Worm (Caenorhabditis elegans) whole organism, late embryonic: ENCODE results near the gene E02C12.9.

Source experiments
- C38D4.7 ChIP-seq: fragments of 200-800 bp; sonication (Bioruptor generic); optimal IDR thresholded peaks from 2 replicates; lab custom pipeline; 2018; ENCODE audit warnings: mild to moderate bottlenecking, missing genetic modification characterization, moderate library complexity, missing compliant biosample characterization
- F13H6.1 ChIP-seq: sonication (generic microtip); optimal IDR thresholded peaks from 2 replicates; lab custom pipeline; 2016; ENCODE audit warnings: missing genetic modification characterization, missing compliant biosample characterization
- K09A11.1 ChIP-seq: sonication (generic microtip); optimal IDR thresholded peaks from 2 replicates; lab custom pipeline; 2017; ENCODE audit warnings: antibody characterized with exemption, mild to moderate bottlenecking, missing genetic modification characterization, missing compliant biosample characterization; ENCODE audit not compliant: insufficient read depth
- ahr-1 ChIP-seq: sonication (generic microtip); optimal IDR thresholded peaks from 2 replicates; lab custom pipeline; 2016; ENCODE audit warnings: missing genetic modification characterization, missing compliant biosample characterization
- ceh-14 ChIP-seq: sonication (generic microtip); optimal IDR thresholded peaks from 2 replicates; lab custom pipeline; 2016; ENCODE audit warnings: missing genotype, missing genetic modification characterization, missing compliant biosample characterization
- ceh-18 ChIP-seq: sonication (generic microtip); optimal IDR thresholded peaks from 2 replicates; lab custom pipeline; 2016; ENCODE audit warnings: missing genetic modification characterization, missing compliant biosample characterization
- ceh-19 ChIP-seq: fragments of 200-800 bp; sonication (Bioruptor generic); optimal IDR thresholded peaks from 2 replicates; lab custom pipeline; 2018; ENCODE audit warnings: mild to moderate bottlenecking, missing genetic modification characterization, missing compliant biosample characterization
- ceh-2 ChIP-seq: sonication (generic microtip); optimal IDR thresholded peaks from 2 replicates; lab custom pipeline; 2016; ENCODE audit warnings: missing genotype, missing genetic modification characterization, missing compliant biosample characterization
- ceh-22 ChIP-seq: sonication (generic microtip); optimal IDR thresholded peaks from 2 replicates; lab custom pipeline; 2017; ENCODE audit warnings: missing biosample characterization, missing genetic modification characterization
- ceh-30 ChIP-seq: fragments of 150-350 bp; optimal IDR thresholded peaks from 2 replicates; lab custom pipeline; 2014; ENCODE audit warnings: missing biosample characterization, missing genetic modification characterization
- ceh-6 ChIP-seq: fragments of 200-800 bp; sonication (Bioruptor generic); optimal IDR thresholded peaks from 2 replicates; lab custom pipeline; 2018; ENCODE audit warnings: mild to moderate bottlenecking, missing genetic modification characterization, missing compliant biosample characterization
- che-1 ChIP-seq: sonication (generic microtip); optimal IDR thresholded peaks from 2 replicates; lab custom pipeline; 2016; ENCODE audit warnings: mild to moderate bottlenecking, missing genetic modification characterization, missing compliant biosample characterization
- dmd-4 ChIP-seq: sonication (generic microtip); optimal IDR thresholded peaks from 2 replicates; lab custom pipeline; 2016; ENCODE audit warnings: borderline replicate concordance, missing genetic modification characterization, missing compliant biosample characterization
- dve-1 ChIP-seq: sonication (generic microtip); optimal IDR thresholded peaks from 2 replicates; lab custom pipeline; 2017; ENCODE audit warnings: antibody characterized with exemption, mild to moderate bottlenecking, missing genetic modification characterization, missing compliant biosample characterization
- elt-4 ChIP-seq: sonication (generic microtip); optimal IDR thresholded peaks from 2 replicates; lab custom pipeline; 2016; ENCODE audit warnings: missing genetic modification characterization, missing compliant biosample characterization
- ets-4 ChIP-seq: sonication (generic microtip); optimal IDR thresholded peaks from 2 replicates; lab custom pipeline; 2016; ENCODE audit warnings: missing genetic modification characterization, missing compliant biosample characterization
- fkh-6 ChIP-seq: sonication (generic microtip); optimal IDR thresholded peaks from 2 replicates; lab custom pipeline; 2016; ENCODE audit warnings: missing genetic modification characterization, missing compliant biosample characterization
- gmeb-2 ChIP-seq: sonication (generic microtip); optimal IDR thresholded peaks from 2 replicates; lab custom pipeline; 2016; ENCODE audit warnings: missing genetic modification characterization, inconsistent platforms, missing compliant biosample characterization
- hlh-30 ChIP-seq: sonication (generic microtip); optimal IDR thresholded peaks from 2 replicates; lab custom pipeline; 2017; ENCODE audit warnings: antibody characterized with exemption, missing genetic modification characterization, missing compliant biosample characterization; ENCODE audit not compliant: insufficient read depth
- hlh-6 ChIP-seq: sonication (generic microtip); optimal IDR thresholded peaks from 2 replicates; lab custom pipeline; 2016; ENCODE audit warnings: missing genotype, missing genetic modification characterization, missing compliant biosample characterization
- lin-11 ChIP-seq: fragments of 200-800 bp; sonication (Bioruptor generic); optimal IDR thresholded peaks from 2 replicates; lab custom pipeline; 2018; ENCODE audit warnings: mild to moderate bottlenecking, missing genetic modification characterization, missing compliant biosample characterization
- madf-2 ChIP-seq: sonication (generic microtip); optimal IDR thresholded peaks from 2 replicates; lab custom pipeline; 2017; ENCODE audit warnings: missing genetic modification characterization, missing compliant biosample characterization
- mec-3 ChIP-seq: sonication (generic microtip); optimal IDR thresholded peaks from 2 replicates; lab custom pipeline; 2016; ENCODE audit warnings: borderline replicate concordance, missing genetic modification characterization, missing compliant biosample characterization
- nhr-232 ChIP-seq: sonication (generic microtip); optimal IDR thresholded peaks from 2 replicates; lab custom pipeline; 2016; ENCODE audit warnings: missing genetic modification characterization, missing compliant biosample characterization
- npax-4 ChIP-seq: sonication (generic microtip); optimal IDR thresholded peaks from 2 replicates; lab custom pipeline; 2016; ENCODE audit warnings: missing genetic modification characterization, missing compliant biosample characterization
- odd-2 ChIP-seq: sonication (generic microtip); optimal IDR thresholded peaks from 2 replicates; lab custom pipeline; 2017; ENCODE audit warnings: antibody characterized with exemption, mild to moderate bottlenecking, missing genetic modification characterization, missing compliant biosample characterization
- pat-9 ChIP-seq: fragments of 200-800 bp; sonication (Bioruptor generic); optimal IDR thresholded peaks from 2 replicates; lab custom pipeline; 2018; ENCODE audit warnings: mild to moderate bottlenecking, missing genetic modification characterization, moderate library complexity, missing compliant biosample characterization
- pros-1 ChIP-seq: fragments of 150-350 bp; optimal IDR thresholded peaks from 2 replicates; lab custom pipeline; 2014; ENCODE audit warnings: missing biosample characterization, missing genetic modification reagents, missing genetic modification characterization
- ref-2 ChIP-seq: sonication (generic microtip); optimal IDR thresholded peaks from 2 replicates; lab custom pipeline; 2016; ENCODE audit warnings: missing genetic modification characterization, missing compliant biosample characterization
- sdc-2 ChIP-seq: sonication (generic microtip); optimal IDR thresholded peaks from 2 replicates; lab custom pipeline; 2016; ENCODE audit warnings: missing genotype, missing genetic modification characterization, missing compliant biosample characterization
- tbx-7 ChIP-seq: sonication (generic microtip); optimal IDR thresholded peaks from 2 replicates; lab custom pipeline; 2016; ENCODE audit warnings: missing genotype, missing genetic modification characterization, missing compliant biosample characterization
- unc-3 ChIP-seq, 2 experiments: fragments of 200-800 bp in 1 of 2; sonication (Bioruptor generic) in 1 of 2; sonication (generic microtip) in 1 of 2; conservative IDR thresholded peaks in 1 of 2; optimal IDR thresholded peaks in 1 of 2; 2 replicates each; pipeline versions ENCODE4 v1.3.6 to Lab custom; 2016 to 2022; ENCODE audit warnings: missing compliant biosample characterization in 2 of 2, missing genetic modification characterization in 2 of 2, missing genetic modification reagents in 1 of 2
- unc-42 ChIP-seq: sonication (generic microtip); optimal IDR thresholded peaks from 2 replicates; lab custom pipeline; 2016; ENCODE audit warnings: missing genotype, missing genetic modification characterization, missing compliant biosample characterization
- zip-5 ChIP-seq: sonication (generic microtip); optimal IDR thresholded peaks from 2 replicates; lab custom pipeline; 2016; ENCODE audit warnings: missing genetic modification characterization, missing compliant biosample characterization
- ztf-16 ChIP-seq: sonication (generic microtip); optimal IDR thresholded peaks from 2 replicates; lab custom pipeline; 2017; ENCODE audit warnings: missing genetic modification characterization, missing compliant biosample characterization

The E02C12.9 gene

DNA sequence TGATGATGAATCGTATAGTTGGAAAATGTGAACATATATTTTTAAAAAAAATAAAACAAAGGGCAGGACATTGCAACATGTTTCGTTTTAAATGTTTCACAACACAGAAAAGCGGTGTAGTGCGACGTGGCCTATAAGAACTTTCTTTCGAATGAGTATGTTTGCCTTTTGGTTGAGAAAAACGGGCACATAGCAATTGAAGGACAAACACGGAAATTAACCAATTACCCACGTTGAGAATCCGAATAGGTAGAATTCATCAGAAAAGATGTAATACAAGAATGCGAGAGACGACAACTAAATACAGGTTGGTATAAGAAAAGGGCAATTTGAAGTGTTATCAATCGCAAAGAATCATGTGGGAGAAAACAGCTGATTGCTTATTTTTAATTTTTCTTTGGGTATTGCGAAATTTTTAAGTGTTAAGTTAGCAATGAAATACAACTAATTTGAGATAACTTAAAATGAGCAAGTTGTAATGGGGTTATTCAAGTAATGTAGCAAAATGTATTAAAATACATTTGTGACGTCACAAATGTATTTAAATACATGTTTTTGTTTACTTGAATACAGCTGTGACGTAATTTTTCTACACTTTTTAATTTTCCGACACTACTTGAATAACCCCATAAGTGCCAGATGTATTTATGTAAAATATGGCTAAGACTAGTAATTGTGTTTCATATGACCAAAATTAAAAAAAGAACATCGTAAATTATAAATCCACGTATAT is 41.8 kb downstream of the E02C12.9 start, which contains the start of gene acl-14:
acl-14 (minus strand) TSS at position 316 of the 733 bp plus-strand sequence.
- no peak for TF ChIP-seq pros-1 (tag; lab: Kevin White, UChicago)
- TF ChIP-seq odd-2 (tag; lab: Kevin White, UChicago) = no peak
- no peak for TF ChIP-seq ref-2
- TF ChIP-seq ztf-16 (tag; lab: Kevin White, UChicago) = no peak
- TF ChIP-seq gmeb-2 = no peak
- no peak for TF ChIP-seq ets-4 (tag; lab: Kevin White, UChicago)
- no peak for TF ChIP-seq madf-2
- no peak for TF ChIP-seq unc-42 (tag; lab: Kevin White, UChicago)
- TF ChIP-seq ceh-19 (GFP tag; lab: Kevin White, UChicago) = no peak
- no peak for TF ChIP-seq unc-3 (GFP tag; conservative IDR thresholded peaks at IDR 0.05; lab: Robert Waterston, UW)
- TF ChIP-seq unc-3 (tag; optimal IDR thresholded peaks at IDR 0.05; lab: Kevin White, UChicago) = no peak
- TF ChIP-seq hlh-30 (tag; lab: Kevin White, UChicago) = no peak
- TF ChIP-seq ceh-22 (tag; lab: Kevin White, UChicago) = no peak

DNA sequence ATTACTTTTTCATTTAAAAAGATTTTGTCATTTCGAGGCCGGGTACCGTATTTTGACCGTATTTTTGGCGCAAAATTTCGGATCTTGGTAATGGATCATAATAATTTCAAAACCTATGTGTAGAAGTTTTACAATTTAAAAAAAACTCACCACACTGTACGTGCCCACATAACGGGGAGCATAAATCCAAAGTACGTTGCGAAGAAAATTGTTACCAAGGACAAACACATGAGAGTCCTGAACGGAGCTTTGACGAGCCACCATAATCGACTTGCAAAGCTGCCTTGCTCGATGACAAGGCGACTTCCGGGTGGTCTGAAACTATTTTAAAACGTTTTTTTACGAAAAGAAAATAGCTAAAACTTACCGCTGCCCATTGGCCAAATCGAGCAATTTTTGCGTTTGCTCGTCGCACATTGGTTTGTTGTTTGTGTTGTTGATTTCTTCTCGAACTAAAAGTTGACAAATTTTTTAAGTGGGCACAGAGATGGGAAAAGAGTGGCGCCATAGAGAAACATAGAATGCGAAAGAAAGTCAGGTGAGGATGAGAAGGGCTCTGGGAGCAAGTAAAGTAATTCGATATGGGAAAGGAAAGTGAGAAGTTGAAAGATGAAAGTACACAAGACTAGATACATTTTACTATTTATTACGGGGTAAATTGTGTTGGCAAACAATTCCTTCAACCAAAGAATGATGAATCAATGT is 42.5 kb downstream of the E02C12.9 start:
- TF ChIP-seq unc-3 (GFP tag; conservative IDR thresholded peaks at IDR 0.05; lab: Robert Waterston, UW) (no peak), unc-3 (tag; optimal IDR thresholded peaks at IDR 0.05; lab: Kevin White, UChicago) (no peak), ceh-18 (tag; lab: Kevin White, UChicago) (no peak), dve-1 (tag; lab: Kevin White, UChicago) (no peak), tbx-7 (no peak), fkh-6 (tag; lab: Kevin White, UChicago) (no peak), ceh-6 (GFP tag; lab: Kevin White, UChicago) (no peak), zip-5 (tag; lab: Kevin White, UChicago) (no peak), ceh-2 (tag; lab: Kevin White, UChicago) (no peak), ceh-30 (tag; lab: Kevin White, UChicago) (no peak), nhr-232 (tag; lab: Kevin White, UChicago) (no peak), npax-4 (tag; lab: Kevin White, UChicago) (no peak), ztf-16 (tag; lab: Kevin White, UChicago) (no peak)

DNA sequence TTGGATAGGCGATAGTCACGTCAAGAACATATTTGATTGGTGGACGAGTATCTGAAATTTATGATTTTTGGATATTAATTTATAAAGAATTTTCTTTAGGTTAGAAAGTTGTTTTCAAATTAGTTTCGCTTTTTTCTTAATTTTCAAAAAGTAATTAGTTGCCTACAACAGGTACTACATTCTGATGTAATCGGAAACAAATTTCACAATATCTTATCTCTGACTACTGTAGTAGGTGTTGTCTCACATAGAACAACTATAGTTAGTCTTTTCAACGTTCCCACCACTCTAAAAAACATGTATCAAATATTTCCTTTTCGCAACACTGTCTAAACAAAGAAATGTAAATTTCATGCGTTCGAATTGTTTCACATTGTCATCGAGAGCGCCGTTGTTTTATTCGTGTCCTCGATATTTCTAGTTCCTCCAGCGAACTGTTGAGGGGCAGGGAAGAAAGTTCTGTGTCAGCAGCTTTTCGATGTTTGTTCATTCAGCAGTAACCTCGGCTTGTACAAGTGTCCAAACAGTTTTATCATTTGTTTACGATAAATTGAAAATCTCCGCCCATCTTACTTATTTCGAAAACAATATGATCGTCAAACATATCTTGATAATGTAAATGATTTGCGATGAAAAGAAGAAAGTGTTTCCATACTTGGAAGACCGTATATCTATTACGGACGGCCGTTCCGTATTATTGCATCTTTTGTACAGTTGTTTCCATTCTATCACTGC is 45.9 kb downstream of the E02C12.9 start:
- TF ChIP-seq unc-3 (GFP tag; conservative IDR thresholded peaks at IDR 0.05; lab: Robert Waterston, UW) (no peak), unc-3 (tag; optimal IDR thresholded peaks at IDR 0.05; lab: Kevin White, UChicago) (no peak), ceh-30 (tag; lab: Kevin White, UChicago) (no peak), C38D4.7 (GFP tag; lab: Kevin White, UChicago) (no peak), ahr-1 (no peak), hlh-6 (tag; lab: Kevin White, UChicago) (no peak), F13H6.1 (tag; lab: Kevin White, UChicago) (no peak), K09A11.1 (tag; lab: Kevin White, UChicago) (no peak), lin-11 (tag; lab: Kevin White, UChicago) (no peak), mec-3 (tag; lab: Kevin White, UChicago) (no peak), che-1 (tag; lab: Kevin White, UChicago) (no peak), dmd-4 (no peak), sdc-2 (tag; lab: Kevin White, UChicago) (no peak), pat-9 (tag; lab: Kevin White, UChicago) (no peak), fkh-6 (tag; lab: Kevin White, UChicago) (no peak), ceh-14 (no peak), elt-4 (tag; lab: Kevin White, UChicago) (no peak)
